Fruit fly (Drosophila melanogaster) whole organism, embryonic: ENCODE measurements around the gene Cyp12a5.

Experiments used
- CG10321 ChIP-seq: fragments of 200-800 bp; sonication (Bioruptor generic); IDR thresholded peaks from 2 replicates; pipeline ENCODE4 v1.3.6; 2022; ENCODE audit warnings: missing biosample characterization, missing genetic modification characterization
- CG10979 ChIP-seq: fragments of 200-800 bp; sonication (Bioruptor generic); optimal IDR thresholded peaks from 2 replicates; lab custom pipeline; 2018; ENCODE audit warnings: missing biosample characterization, mild to moderate bottlenecking, missing genetic modification characterization, moderate library complexity
- CG1233 ChIP-seq: fragments of 200-800 bp; sonication (Bioruptor generic); optimal IDR thresholded peaks from 4 replicates; lab custom pipeline; 2018; ENCODE audit warnings: missing biosample characterization, mild to moderate bottlenecking, missing genetic modification characterization
- CG13894 ChIP-seq: fragments of 200-800 bp; sonication (Bioruptor generic); optimal IDR thresholded peaks from 3 replicates; lab custom pipeline; 2018; ENCODE audit warnings: missing biosample characterization, mild to moderate bottlenecking, missing genetic modification characterization, moderate library complexity
- CG14050 ChIP-seq: fragments of 200-800 bp; sonication (Bioruptor generic); IDR thresholded peaks from 3 replicates; pipeline ENCODE4 v1.3.6; 2022; ENCODE audit warnings: missing biosample characterization, missing genetic modification characterization
- CG14667 ChIP-seq: fragments of 200-800 bp; sonication (Bioruptor generic); IDR thresholded peaks from 2 replicates; pipeline ENCODE4 v1.3.6; 2022; ENCODE audit warnings: missing biosample characterization, missing genetic modification characterization
- CG15514 ChIP-seq: fragments of 200-800 bp; sonication (Bioruptor generic); optimal IDR thresholded peaks from 3 replicates; lab custom pipeline; 2017; ENCODE audit warnings: missing biosample characterization, missing genetic modification characterization, mild to moderate bottlenecking, moderate library complexity, missing genetic modification reagents
- CG17385 ChIP-seq: fragments of 200-800 bp; sonication (Bioruptor generic); optimal IDR thresholded peaks from 3 replicates; lab custom pipeline; 2018; ENCODE audit warnings: missing biosample characterization, mild to moderate bottlenecking, missing genetic modification characterization
- CG1792 ChIP-seq: fragments of 200-800 bp; sonication (Bioruptor generic); optimal IDR thresholded peaks from 2 replicates; lab custom pipeline; 2016; ENCODE audit warnings: missing biosample characterization, missing genetic modification characterization
- CG2875 ChIP-seq: fragments of 200-800 bp; sonication (Bioruptor generic); optimal IDR thresholded peaks from 2 replicates; lab custom pipeline; 2017; ENCODE audit warnings: missing biosample characterization, mild to moderate bottlenecking, missing genetic modification characterization, missing genetic modification reagents
- CG2889 ChIP-seq: fragments of 200-800 bp; sonication (Bioruptor generic); IDR thresholded peaks from 3 replicates; pipeline ENCODE4 v1.3.6; 2022; ENCODE audit warnings: missing biosample characterization, missing genetic modification characterization
- CG30431 ChIP-seq: fragments of 200-800 bp; sonication (Bioruptor generic); optimal IDR thresholded peaks from 2 replicates; lab custom pipeline; 2017; ENCODE audit warnings: missing biosample characterization, missing genetic modification characterization
- CG33213 ChIP-seq: fragments of 200-800 bp; sonication (Bioruptor generic); optimal IDR thresholded peaks from 3 replicates; lab custom pipeline; 2016; ENCODE audit warnings: missing biosample characterization, missing genetic modification characterization
- CG4360 ChIP-seq: fragments of 200-800 bp; sonication (Bioruptor generic); IDR thresholded peaks from 2 replicates; pipeline ENCODE4 v1.3.6; 2022; ENCODE audit warnings: missing biosample characterization, missing genetic modification characterization
- CG4854 ChIP-seq: fragments of 200-800 bp; sonication (Bioruptor generic); optimal IDR thresholded peaks from 2 replicates; lab custom pipeline; 2016; ENCODE audit warnings: missing biosample characterization, missing genetic modification characterization, inconsistent platforms
- CG5245 ChIP-seq: fragments of 200-800 bp; sonication (Bioruptor generic); optimal IDR thresholded peaks from 3 replicates; lab custom pipeline; 2016; ENCODE audit warnings: missing biosample characterization, missing genetic modification characterization
- CG6765 ChIP-seq: fragments of 200-800 bp; sonication (Bioruptor generic); optimal IDR thresholded peaks from 3 replicates; lab custom pipeline; 2017; ENCODE audit warnings: missing biosample characterization, mild to moderate bottlenecking, missing genetic modification characterization
- CG6813 ChIP-seq: fragments of 200-800 bp; sonication (Bioruptor generic); optimal IDR thresholded peaks from 2 replicates; lab custom pipeline; 2017; ENCODE audit warnings: missing biosample characterization, missing genetic modification characterization, mild to moderate bottlenecking, moderate library complexity, missing genetic modification reagents
- CG8089 ChIP-seq: fragments of 200-800 bp; sonication (Bioruptor generic); optimal IDR thresholded peaks from 3 replicates; lab custom pipeline; 2016; ENCODE audit warnings: missing biosample characterization, missing genetic modification characterization
- CG9817 ChIP-seq: fragments of 200-800 bp; sonication (Bioruptor generic); optimal IDR thresholded peaks from 2 replicates; lab custom pipeline; 2018; ENCODE audit warnings: missing biosample characterization, mild to moderate bottlenecking, missing genetic modification characterization, moderate library complexity
- CkIIα-i1 ChIP-seq: fragments of 200-800 bp; sonication (Bioruptor generic); IDR thresholded peaks from 2 replicates; pipeline ENCODE4 v1.3.6; 2022; ENCODE audit warnings: missing biosample characterization, missing genetic modification characterization
- D ChIP-seq, 2 experiments: fragments of 200-800 bp in 1 of 2; fragments of >200 bp in 1 of 2; sonication (Bioruptor generic) in 1 of 2; optimal IDR thresholded peaks; 2 replicates in 1 of 2; 3 replicates in 1 of 2; lab custom pipeline; 2017; ENCODE audit warnings: mild to moderate bottlenecking in 1 of 2, missing biosample characterization in 1 of 2, missing genetic modification characterization in 1 of 2, missing genetic modification reagents in 1 of 2
- Dref ChIP-seq: fragments of 200-800 bp; sonication (Bioruptor generic); IDR thresholded peaks from 2 replicates; pipeline ENCODE4 v1.3.6; 2022; ENCODE audit warnings: missing biosample characterization, missing genetic modification characterization
- Fer2 ChIP-seq: fragments of 200-800 bp; sonication (Bioruptor generic); optimal IDR thresholded peaks from 2 replicates; lab custom pipeline; 2018; ENCODE audit warnings: missing biosample characterization, mild to moderate bottlenecking, missing genetic modification characterization, moderate library complexity
- Fer3 ChIP-seq: fragments of 200-800 bp; sonication (Bioruptor generic); optimal IDR thresholded peaks from 2 replicates; lab custom pipeline; 2018; ENCODE audit warnings: missing biosample characterization, mild to moderate bottlenecking, missing genetic modification characterization, moderate library complexity
- Jarid2 ChIP-seq: fragments of 200-800 bp; sonication (Bioruptor generic); optimal IDR thresholded peaks from 3 replicates; lab custom pipeline; 2017; ENCODE audit warnings: mild to moderate bottlenecking, missing biosample characterization, missing genetic modification reagents, missing genetic modification characterization
- Poxn ChIP-seq: fragments of 200-800 bp; sonication (Bioruptor generic); IDR thresholded peaks from 2 replicates; pipeline ENCODE4 v1.3.6; 2022; ENCODE audit warnings: missing biosample characterization, missing genetic modification characterization
- Rfx ChIP-seq: fragments of 200-800 bp; sonication (Bioruptor generic); IDR thresholded peaks from 2 replicates; pipeline ENCODE4 v1.3.6; 2022; ENCODE audit warnings: missing biosample characterization, missing genetic modification characterization
- ab ChIP-seq: fragments of 200-800 bp; sonication (Bioruptor generic); optimal IDR thresholded peaks from 2 replicates; lab custom pipeline; 2016; ENCODE audit warnings: missing biosample characterization, missing genetic modification characterization
- ac ChIP-seq: fragments of 200-800 bp; sonication (Bioruptor generic); optimal IDR thresholded peaks from 3 replicates; lab custom pipeline; 2017; ENCODE audit warnings: missing biosample characterization, mild to moderate bottlenecking, missing genetic modification characterization
- bbx ChIP-seq: fragments of 200-800 bp; sonication (Bioruptor generic); IDR thresholded peaks from 2 replicates; pipeline ENCODE4 v1.3.6; 2022; ENCODE audit warnings: missing biosample characterization, missing genetic modification characterization; ENCODE audit not compliant: partially characterized antibody
- bcd ChIP-seq: fragments of 200-800 bp; sonication (Bioruptor generic); optimal IDR thresholded peaks from 2 replicates; lab custom pipeline; 2017; ENCODE audit warnings: missing biosample characterization, mild to moderate bottlenecking, missing genetic modification characterization
- ci ChIP-seq: fragments of 200-800 bp; sonication (Bioruptor generic); IDR thresholded peaks from 3 replicates; pipeline ENCODE4 v1.3.6; 2022; ENCODE audit warnings: missing biosample characterization, missing genetic modification characterization
- exex ChIP-seq: fragments of 200-800 bp; sonication (Bioruptor generic); optimal IDR thresholded peaks from 4 replicates; lab custom pipeline; 2018; ENCODE audit warnings: missing biosample characterization, mild to moderate bottlenecking, missing genetic modification characterization, moderate library complexity
- gcm2 ChIP-seq: fragments of 200-800 bp; sonication (Bioruptor generic); optimal IDR thresholded peaks from 2 replicates; lab custom pipeline; 2016; ENCODE audit warnings: missing biosample characterization, missing genetic modification characterization
- jigr1 ChIP-seq: fragments of 200-800 bp; sonication (Bioruptor generic); IDR thresholded peaks from 3 replicates; pipeline ENCODE4 v1.3.6; 2022; ENCODE audit warnings: missing biosample characterization, missing genetic modification characterization
- nerfin-1 ChIP-seq: fragments of 200-800 bp; sonication (Bioruptor generic); optimal IDR thresholded peaks from 3 replicates; lab custom pipeline; 2019; ENCODE audit warnings: missing biosample characterization, mild to moderate bottlenecking, missing genetic modification characterization, moderate library complexity
- peb ChIP-seq: fragments of 200-800 bp; sonication (Bioruptor generic); IDR thresholded peaks from 2 replicates; pipeline ENCODE4 v1.3.6; 2022; ENCODE audit warnings: missing biosample characterization, missing genetic modification characterization
- pho ChIP-seq: fragments of 200-800 bp; sonication (Bioruptor generic); optimal IDR thresholded peaks from 2 replicates; lab custom pipeline; 2016; ENCODE audit warnings: missing biosample characterization, missing genetic modification characterization
- sc ChIP-seq, 3 experiments: fragments of >200 bp in 2 of 3; fragments of 200-800 bp in 1 of 3; sonication (Bioruptor generic) in 1 of 3; optimal IDR thresholded peaks; 2 replicates in 2 of 3; 3 replicates in 1 of 3; lab custom pipeline; 2017; ENCODE audit warnings: mild to moderate bottlenecking in 1 of 3, missing biosample characterization in 1 of 3, missing genetic modification characterization in 1 of 3, missing genetic modification reagents in 1 of 3
- sens ChIP-seq: fragments of 200-800 bp; sonication (Bioruptor generic); peaks from one replicate; lab custom pipeline; 2016; ENCODE audit warnings: missing biosample characterization, missing genetic modification characterization
- sima ChIP-seq: fragments of 200-800 bp; sonication (Bioruptor generic); optimal IDR thresholded peaks from 2 replicates; lab custom pipeline; 2016; ENCODE audit warnings: missing biosample characterization, missing genetic modification characterization
- tin ChIP-seq: fragments of 200-800 bp; sonication (Bioruptor generic); optimal IDR thresholded peaks from 3 replicates; lab custom pipeline; 2016; ENCODE audit warnings: missing biosample characterization, missing genetic modification characterization
- toy ChIP-seq: fragments of 200-800 bp; sonication (Bioruptor generic); IDR thresholded peaks from 2 replicates; pipeline ENCODE4 v1.3.6; 2022; ENCODE audit warnings: missing biosample characterization, missing genetic modification characterization
- trh ChIP-seq: fragments of 200-800 bp; sonication (Bioruptor generic); optimal IDR thresholded peaks from 2 replicates; lab custom pipeline; 2016; ENCODE audit warnings: missing biosample characterization, missing genetic modification characterization
- tup ChIP-seq: fragments of 200-800 bp; sonication (Bioruptor generic); optimal IDR thresholded peaks from 2 replicates; lab custom pipeline; 2016; ENCODE audit warnings: missing biosample characterization, mild to moderate bottlenecking, missing genetic modification characterization, moderate library complexity
- vvl ChIP-seq: fragments of 200-800 bp; sonication (Bioruptor generic); IDR thresholded peaks from 2 replicates; pipeline ENCODE4 v1.3.6; 2022; ENCODE audit warnings: missing biosample characterization, missing genetic modification characterization
- wek ChIP-seq: fragments of 200-800 bp; sonication (Bioruptor generic); optimal IDR thresholded peaks from 3 replicates; lab custom pipeline; 2018; ENCODE audit warnings: missing biosample characterization, mild to moderate bottlenecking, missing genetic modification characterization, moderate library complexity
- zen ChIP-seq: fragments of 200-800 bp; sonication (Bioruptor generic); optimal IDR thresholded peaks from 3 replicates; lab custom pipeline; 2018; ENCODE audit warnings: missing biosample characterization, mild to moderate bottlenecking, missing genetic modification characterization, moderate library complexity

Gene Cyp12a5

DNA sequence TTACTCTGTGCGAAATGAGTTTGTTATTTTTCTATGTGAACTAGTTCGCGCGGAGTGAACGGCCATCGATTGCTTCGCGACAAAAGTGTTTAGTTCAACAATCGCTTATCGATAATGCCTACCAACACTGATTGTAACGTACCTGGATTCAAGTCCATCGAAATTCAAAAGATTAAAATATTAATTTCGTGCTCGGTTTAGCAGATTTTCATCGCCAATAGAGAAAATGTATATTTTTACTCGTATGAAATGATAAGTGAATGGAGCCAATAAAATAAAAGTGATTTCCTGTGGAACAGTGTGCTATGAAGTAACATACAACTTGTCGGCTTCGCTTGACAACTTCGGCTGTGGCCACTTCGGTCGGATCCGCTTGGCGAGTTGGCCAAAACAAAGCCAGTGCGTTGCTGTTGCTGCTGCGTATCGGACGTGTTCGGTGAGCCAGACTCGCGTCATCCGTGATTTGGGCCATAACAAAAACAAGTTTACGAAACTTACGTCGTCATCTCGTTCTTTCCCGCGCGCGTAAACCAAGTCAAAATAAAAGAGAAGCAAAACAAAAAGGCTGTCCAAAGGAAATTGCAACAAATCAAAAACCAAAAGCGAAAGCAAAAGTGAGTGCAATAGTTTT, 47.9 kb downstream of the Cyp12a5 start, which contains the start of the genes CG5555 and myd (continued):
- TF ChIP-seq CG4360 (GFP tag; lab: Robert Waterston, UW) (no peak), Jarid2 (GFP tag; lab: Kevin White, UChicago) (peak; percentile 65), CG10321 (no peak), tin (GFP tag; lab: Kevin White, UChicago) (no peak), CG9817 (tag; lab: Kevin White, UChicago) (peak; percentile 0), CG2889 (GFP tag; lab: Robert Waterston, UW) (peak; percentile 64; the same call in 2 of the 3 replicates), Dref (GFP tag; lab: Robert Waterston, UW) (peak; percentile 90), peb (no peak), CG6765 (GFP tag; lab: Kevin White, UChicago) (no peak), CG6813 (no peak), tup (GFP tag; lab: Kevin White, UChicago) (no peak), Rfx (GFP tag; lab: Robert Waterston, UW) (peak; percentile 62), exex (tag; lab: Kevin White, UChicago) (no peak), CG14667 (no peak), CG4854 (GFP tag; lab: Kevin White, UChicago) (no peak), ac (no peak), gcm2 (GFP tag; lab: Kevin White, UChicago) (no peak), toy (GFP tag; lab: Robert Waterston, UW) (no peak), pho (GFP tag; lab: Kevin White, UChicago) (peak; percentile 73), bbx (GFP tag; lab: Robert Waterston, UW) (peak; percentile 81), CG14050 (no peak), D (optimal IDR thresholded peaks at IDR 0.05; lab: Kevin White, UChicago) (no peak), D (GFP tag; optimal IDR thresholded peaks at IDR 0.05; lab: Kevin White, UChicago) (no peak), CG1233 (GFP tag; lab: Kevin White, UChicago) (no peak), trh (no peak), vvl (GFP tag; lab: Robert Waterston, UW) (peak; percentile 65; the same call in 1 of the 2 replicates), CkIIα-i1 (no peak), zen (peak; percentile 6), CG33213 (GFP tag; lab: Kevin White, UChicago) (peak; percentile 49), Fer3 (no peak), CG10979 (tag; lab: Kevin White, UChicago) (no peak), sc (optimal IDR thresholded peaks at IDR 0.05; lab: Kevin White, UChicago) (no peak), sc (GFP tag; optimal IDR thresholded peaks at IDR 0.05; lab: Kevin White, UChicago) (no peak), CG13894 (tag; lab: Kevin White, UChicago) (peak; percentile 46), CG15514 (GFP tag; lab: Kevin White, UChicago) (peak; percentile 99), jigr1 (no peak), bcd (GFP tag; lab: Kevin White, UChicago) (no peak), sima (no peak), wek (GFP tag; lab: Kevin White, UChicago) (no peak), CG17385 (peak; percentile 8), CG2875 (GFP tag; lab: Kevin White, UChicago) (no peak), nerfin-1 (tag; lab: Kevin White, UChicago) (no peak), ci (GFP tag; lab: Robert Waterston, UW) (peak; percentile 59; the same call in 1 of the 3 replicates), CG5245 (GFP tag; lab: Kevin White, UChicago) (no peak), Poxn (GFP tag; lab: Robert Waterston, UW) (no peak), CG1792 (no peak), CG30431 (GFP tag; lab: Kevin White, UChicago) (no peak), sens (peak; percentile 89), ab (no peak), CG8089 (no peak), Fer2 (tag; lab: Kevin White, UChicago) (no peak)
